Worm (Caenorhabditis elegans): ENCODE data around the gene ule-4.
A peak's percentile ranks its signal among the peaks of the same experiment; 100 is the strongest.

Gene ule-4

ce11 chrIV:13687631-13688030 is 40.2 kb upstream of the ule-4 start:
- TF ChIP-seq fkh-6 (tag; optimal IDR thresholded peaks at IDR 0.05) = no peak
- TF ChIP-seq che-1 (tag; optimal IDR thresholded peaks at IDR 0.05) = no peak
- no peak for TF ChIP-seq ceh-2 (tag; optimal IDR thresholded peaks at IDR 0.05)
- TF ChIP-seq madf-2 (tag; optimal IDR thresholded peaks at IDR 0.05) = no peak
- no peak for TF ChIP-seq ahr-1 (tag; optimal IDR thresholded peaks at IDR 0.05)

- TF ChIP-seq ceh-48 (tag; optimal IDR thresholded peaks at IDR 0.05) (no peak), ceh-2 (tag; optimal IDR thresholded peaks at IDR 0.05) (no peak), hlh-6 (tag; optimal IDR thresholded peaks at IDR 0.05) (no peak), ceh-18 (tag; optimal IDR thresholded peaks at IDR 0.05) (no peak), hlh-8 (tag; optimal IDR thresholded peaks at IDR 0.05) (no peak), Y22D7AL.16 (tag; optimal IDR thresholded peaks at IDR 0.05) (no peak), npax-4 (tag; optimal IDR thresholded peaks at IDR 0.05) (no peak), sox-4 (tag; optimal IDR thresholded peaks at IDR 0.05) (no peak), ahr-1 (tag; optimal IDR thresholded peaks at IDR 0.05) (no peak)
Measured at ce11 chrIV:13686965-13687425, 39.5 kb upstream of the ule-4 start, which contains the start of gene nyn-1. Gene nyn-1 (minus strand): TSS chrIV:13687015.

- TF ChIP-seq ref-2 (tag; optimal IDR thresholded peaks at IDR 0.05) (no peak), ceh-31 (tag; optimal IDR thresholded peaks at IDR 0.05) (no peak), ztf-16 (tag; optimal IDR thresholded peaks at IDR 0.05) (no peak), lim-6 (tag; optimal IDR thresholded peaks at IDR 0.05) (no peak), C38D4.7 (GFP tag; optimal IDR thresholded peaks at IDR 0.05) (no peak), ttx-3 (tag; optimal IDR thresholded peaks at IDR 0.05) (no peak), tbx-7 (tag; optimal IDR thresholded peaks at IDR 0.05) (no peak), unc-55 (GFP tag; optimal IDR thresholded peaks at IDR 0.05) (no peak), ceh-30 (tag; optimal IDR thresholded peaks at IDR 0.05) (no peak), ceh-9 (tag; optimal IDR thresholded peaks at IDR 0.05) (no peak), gmeb-2 (tag; optimal IDR thresholded peaks at IDR 0.05) (no peak), pag-3 (tag; optimal IDR thresholded peaks at IDR 0.05; ENCODE audit: borderline replicate concordance) (no peak), ceh-45 (GFP tag; IDR thresholded peaks at IDR 0.05) (no peak), ceh-18 (tag; optimal IDR thresholded peaks at IDR 0.05) (no peak), lin-11 (tag; optimal IDR thresholded peaks at IDR 0.05) (no peak), pros-1 (tag; optimal IDR thresholded peaks at IDR 0.05) (no peak), ceh-34 (tag; optimal IDR thresholded peaks at IDR 0.05) (no peak)
Measured at ce11 chrIV:13684827-13685226, 37.4 kb upstream of the ule-4 start.

ce11 chrIV:13682733-13683132 is 35.3 kb upstream of the ule-4 start:
- no peak for TF ChIP-seq fkh-10 (GFP tag; optimal IDR thresholded peaks at IDR 0.05)
- TF ChIP-seq C38D4.7 (GFP tag; optimal IDR thresholded peaks at IDR 0.05) = no peak
- no peak for TF ChIP-seq ceh-19 (GFP tag; optimal IDR thresholded peaks at IDR 0.05)
- no peak for TF ChIP-seq syd-9 (tag; optimal IDR thresholded peaks at IDR 0.05)
- peak; percentile 52 for TF ChIP-seq elt-2 (tag; optimal IDR thresholded peaks at IDR 0.05)
- no peak for TF ChIP-seq nhr-11 (tag; optimal IDR thresholded peaks at IDR 0.05)
- no peak for TF ChIP-seq ceh-9 (tag; optimal IDR thresholded peaks at IDR 0.05)
- no peak for TF ChIP-seq C08G9.2 (tag; optimal IDR thresholded peaks at IDR 0.05)
- no peak for TF ChIP-seq unc-42 (tag; optimal IDR thresholded peaks at IDR 0.05)
- TF ChIP-seq unc-55 (GFP tag; optimal IDR thresholded peaks at IDR 0.05) = peak; percentile 86
- TF ChIP-seq T23F11.4 (GFP tag; optimal IDR thresholded peaks at IDR 0.05) = no peak

ce11 chrIV:13679495-13679894 is 32.0 kb upstream of the ule-4 start:
- TF ChIP-seq ceh-9 (tag; optimal IDR thresholded peaks at IDR 0.05) (no peak), nfya-1 (tag; optimal IDR thresholded peaks at IDR 0.05) (peak; percentile 77)

All from whole organism, late embryonic.